Worm (Caenorhabditis elegans) whole organism, early embryonic: ENCODE data around the gene zmp-5.

Experiments
- B0310.2 ChIP-seq: sonication (generic microtip); optimal IDR thresholded peaks from 2 replicates; lab custom pipeline; 2016; ENCODE audit warnings: mild to moderate bottlenecking, missing genetic modification characterization, missing compliant biosample characterization
- F13C5.2 ChIP-seq: sonication (generic microtip); optimal IDR thresholded peaks from 2 replicates; lab custom pipeline; 2017; ENCODE audit warnings: mild to moderate bottlenecking, missing genetic modification characterization, inconsistent platforms, missing compliant biosample characterization
- aly-1 ChIP-seq: sonication (generic microtip); optimal IDR thresholded peaks from 2 replicates; lab custom pipeline; 2016; ENCODE audit warnings: missing genetic modification characterization, missing compliant biosample characterization
- ama-1 ChIP-seq: fragments of 150-350 bp; optimal IDR thresholded peaks from 2 replicates; lab custom pipeline; 2014
- ceh-13 ChIP-seq: fragments of 200-800 bp; sonication (Bioruptor generic); optimal IDR thresholded peaks from 2 replicates; lab custom pipeline; 2018; ENCODE audit warnings: mild to moderate bottlenecking, missing genetic modification characterization, missing compliant biosample characterization
- ceh-36 ChIP-seq: sonication (generic microtip); optimal IDR thresholded peaks from 2 replicates; lab custom pipeline; 2016; ENCODE audit warnings: missing genetic modification characterization, inconsistent platforms, missing compliant biosample characterization
- ets-7 ChIP-seq: sonication (generic microtip); optimal IDR thresholded peaks from 2 replicates; lab custom pipeline; 2016; ENCODE audit warnings: missing genotype, missing genetic modification characterization, missing compliant biosample characterization
- flt-1 ChIP-seq: fragments of 200-800 bp; sonication (Bioruptor generic); IDR thresholded peaks from 2 replicates; pipeline ENCODE4 v1.3.6; 2022; ENCODE audit warnings: missing genetic modification characterization, missing compliant biosample characterization
- hmbx-1 ChIP-seq: sonication (generic microtip); optimal IDR thresholded peaks from 2 replicates; lab custom pipeline; 2016; ENCODE audit warnings: mild to moderate bottlenecking, missing genetic modification characterization, missing compliant biosample characterization
- hmg-4 ChIP-seq: fragments of 200-800 bp; sonication (Bioruptor generic); optimal IDR thresholded peaks from 2 replicates; lab custom pipeline; 2018; ENCODE audit warnings: mild to moderate bottlenecking, missing genetic modification characterization, missing compliant biosample characterization
- hnd-1 ChIP-seq: sonication (generic microtip); optimal IDR thresholded peaks from 2 replicates; lab custom pipeline; 2016; ENCODE audit warnings: missing genetic modification characterization, missing compliant biosample characterization
- pes-1 ChIP-seq: fragments of 200-800 bp; sonication (Bioruptor generic); IDR thresholded peaks from 2 replicates; pipeline ENCODE4 v1.3.6; 2022; ENCODE audit warnings: missing genetic modification reagents, missing genetic modification characterization, missing compliant biosample characterization
- scrt-1 ChIP-seq: fragments of 200-800 bp; sonication (Bioruptor generic); IDR thresholded peaks from 2 replicates; pipeline ENCODE4 v1.3.6; 2022; ENCODE audit warnings: missing genetic modification characterization, missing compliant biosample characterization
- sea-1 ChIP-seq: fragments of 200-800 bp; sonication (Bioruptor generic); conservative IDR thresholded peaks from 2 replicates; pipeline ENCODE4 v1.3.6; 2022; ENCODE audit warnings: missing genetic modification characterization, missing compliant biosample characterization
- tbx-11 ChIP-seq: fragments of 200-800 bp; sonication (Bioruptor generic); IDR thresholded peaks from 2 replicates; pipeline ENCODE4 v1.3.6; 2022; ENCODE audit warnings: missing genetic modification characterization, missing compliant biosample characterization
- tbx-37 ChIP-seq: fragments of 200-800 bp; sonication (Bioruptor generic); conservative IDR thresholded peaks from 2 replicates; pipeline ENCODE4 v1.3.6; 2022; ENCODE audit warnings: missing genetic modification reagents, missing genetic modification characterization, missing compliant biosample characterization
- tra-4 ChIP-seq: sonication (generic microtip); optimal IDR thresholded peaks from 2 replicates; lab custom pipeline; 2017; ENCODE audit warnings: missing genetic modification characterization, missing compliant biosample characterization

zmp-5 gene

DNA sequence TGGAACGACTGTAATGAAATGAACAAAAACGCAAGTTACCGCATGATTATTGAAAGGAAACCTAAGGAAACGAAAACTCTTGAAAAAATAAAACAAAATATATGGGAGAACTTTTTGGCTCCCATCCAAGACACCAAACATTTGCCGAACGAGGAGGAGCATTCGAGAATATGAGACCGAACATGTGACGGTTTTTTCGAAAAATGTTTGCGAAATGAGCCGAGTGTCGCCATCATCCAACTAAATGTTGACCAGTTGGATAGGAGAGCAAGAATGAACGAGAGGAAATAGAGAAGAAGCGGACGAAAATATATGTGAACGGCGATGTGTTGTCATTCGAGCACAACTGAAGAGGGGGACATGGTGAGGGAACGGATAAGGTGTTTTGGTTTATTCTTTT, 16.9 kb upstream of the zmp-5 start:
- TF ChIP-seq hmg-4 (no peak), scrt-1 (GFP tag; lab: Robert Waterston, UW) (no peak), ceh-36 (tag; lab: Kevin White, UChicago) (no peak), ama-1 (no peak), tbx-11 (GFP tag; lab: Robert Waterston, UW) (no peak), flt-1 (GFP tag; lab: Robert Waterston, UW) (no peak), B0310.2 (no peak), tra-4 (no peak)

- TF ChIP-seq sea-1 (GFP tag; lab: Robert Waterston, UW) (no peak), pes-1 (no peak), ama-1 (no peak), aly-1 (tag; lab: Kevin White, UChicago) (no peak), scrt-1 (GFP tag; lab: Robert Waterston, UW) (no peak), hnd-1 (tag; lab: Kevin White, UChicago) (no peak), tbx-37 (GFP tag; lab: Robert Waterston, UW) (no peak), flt-1 (GFP tag; lab: Robert Waterston, UW) (no peak), tra-4 (no peak), B0310.2 (no peak), ceh-13 (GFP tag; lab: Kevin White, UChicago) (no peak), ceh-36 (tag; lab: Kevin White, UChicago) (no peak), tbx-11 (GFP tag; lab: Robert Waterston, UW) (no peak), hmbx-1 (tag; lab: Kevin White, UChicago) (no peak), hmg-4 (no peak), ets-7 (no peak)
These were observed 16.4 kb upstream of the zmp-5 start for ce11 chrX:12630556-12630955.

DNA sequence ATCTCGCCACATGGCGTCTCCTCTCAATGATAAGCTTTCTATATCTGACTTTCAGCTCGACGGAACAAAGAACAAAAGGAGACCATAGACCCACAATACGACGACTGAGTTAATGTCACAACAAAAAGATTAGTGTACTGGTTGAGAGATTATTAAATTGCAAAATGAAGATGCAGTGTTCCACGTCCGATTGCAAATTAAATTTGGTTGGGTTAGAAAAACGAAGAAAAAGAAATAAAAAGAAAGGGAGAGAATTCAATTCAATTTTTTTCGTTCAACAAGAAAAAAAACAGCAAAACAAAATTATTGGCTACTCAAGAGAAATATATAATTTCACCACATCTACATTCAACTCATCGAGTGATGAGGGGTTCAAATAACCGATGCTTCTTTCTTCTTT, 15.5 kb upstream of the zmp-5 start:
- TF ChIP-seq hnd-1 (tag; lab: Kevin White, UChicago) (no peak), pes-1 (no peak), F13C5.2 (tag; lab: Kevin White, UChicago) (no peak), flt-1 (GFP tag; lab: Robert Waterston, UW) (no peak), tbx-11 (GFP tag; lab: Robert Waterston, UW) (no peak), ceh-13 (GFP tag; lab: Kevin White, UChicago) (no peak), sea-1 (GFP tag; lab: Robert Waterston, UW) (no peak), scrt-1 (GFP tag; lab: Robert Waterston, UW) (no peak), ets-7 (no peak), tbx-37 (GFP tag; lab: Robert Waterston, UW) (no peak), hmg-4 (no peak), B0310.2 (no peak), ceh-36 (tag; lab: Kevin White, UChicago) (no peak), aly-1 (tag; lab: Kevin White, UChicago) (no peak), hmbx-1 (tag; lab: Kevin White, UChicago) (no peak)

DNA sequence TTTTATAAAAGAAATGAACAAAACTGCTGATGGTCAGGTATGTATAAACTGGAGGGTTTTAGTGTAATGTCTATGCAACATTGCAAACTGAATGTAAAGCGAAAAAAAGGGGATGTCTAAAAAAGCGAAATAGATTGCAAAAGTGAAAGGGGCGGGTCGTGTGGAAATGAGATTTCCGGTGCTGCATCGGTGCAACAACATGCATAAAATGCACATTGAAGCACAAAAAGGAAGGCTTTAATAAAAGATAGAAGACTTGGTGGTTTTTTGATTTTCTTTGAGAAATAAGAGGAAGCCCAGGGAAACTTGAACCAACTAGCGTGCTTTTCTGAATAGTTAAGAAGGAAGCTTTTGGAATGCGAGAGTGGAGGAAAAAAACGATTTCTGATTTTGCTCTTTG, 14.3 kb upstream of the zmp-5 start:
- TF ChIP-seq tra-4 (no peak), scrt-1 (GFP tag; lab: Robert Waterston, UW) (no peak), aly-1 (tag; lab: Kevin White, UChicago) (no peak), F13C5.2 (tag; lab: Kevin White, UChicago) (no peak), B0310.2 (no peak), tbx-37 (GFP tag; lab: Robert Waterston, UW) (no peak), sea-1 (GFP tag; lab: Robert Waterston, UW) (no peak), hmg-4 (no peak), ceh-13 (GFP tag; lab: Kevin White, UChicago) (no peak), pes-1 (no peak), flt-1 (GFP tag; lab: Robert Waterston, UW) (no peak), ets-7 (no peak), hnd-1 (tag; lab: Kevin White, UChicago) (no peak), ama-1 (no peak), tbx-11 (GFP tag; lab: Robert Waterston, UW) (no peak), hmbx-1 (tag; lab: Kevin White, UChicago) (no peak), ceh-36 (tag; lab: Kevin White, UChicago) (no peak)

ce11 chrX:12633862-12634404, 13.0 kb upstream of the zmp-5 start, which contains the start of gene ivns-1:
Gene ivns-1, minus strand, starts transcription at chrX:12634354.
- TF ChIP-seq hmg-4 = no peak
- TF ChIP-seq flt-1 (GFP tag; lab: Robert Waterston, UW) = no peak
- no peak for TF ChIP-seq ceh-13 (GFP tag; lab: Kevin White, UChicago)
- TF ChIP-seq aly-1 (tag; lab: Kevin White, UChicago) = no peak
- TF ChIP-seq tbx-11 (GFP tag; lab: Robert Waterston, UW) = no peak

DNA sequence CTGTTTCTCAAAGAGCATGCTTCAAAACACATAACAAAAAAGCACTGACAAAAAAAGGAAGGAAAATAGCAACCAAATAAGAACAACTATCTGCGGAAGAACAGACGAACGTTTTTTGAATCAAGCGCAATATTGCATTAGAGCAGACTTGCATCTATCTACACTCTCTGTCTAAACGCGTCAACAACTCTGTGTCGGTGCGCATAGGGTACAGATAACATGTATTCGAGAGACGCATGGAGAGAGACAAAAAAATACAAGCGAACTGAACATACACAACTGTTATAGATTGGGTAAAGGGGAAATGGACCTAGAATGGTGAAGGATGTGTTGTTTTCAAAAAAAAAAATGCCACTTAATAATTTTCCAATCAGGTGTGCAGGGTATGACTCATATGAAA, 11.9 kb upstream of the zmp-5 start:
- TF ChIP-seq tbx-11 (GFP tag; lab: Robert Waterston, UW) (no peak), scrt-1 (GFP tag; lab: Robert Waterston, UW) (no peak), flt-1 (GFP tag; lab: Robert Waterston, UW) (no peak), ceh-13 (GFP tag; lab: Kevin White, UChicago) (no peak), hnd-1 (tag; lab: Kevin White, UChicago) (no peak), F13C5.2 (tag; lab: Kevin White, UChicago) (no peak), ama-1 (no peak), tra-4 (no peak), aly-1 (tag; lab: Kevin White, UChicago) (no peak), pes-1 (no peak), tbx-37 (GFP tag; lab: Robert Waterston, UW) (no peak), B0310.2 (no peak), ceh-36 (tag; lab: Kevin White, UChicago) (no peak), sea-1 (GFP tag; lab: Robert Waterston, UW) (no peak), ets-7 (no peak), hmbx-1 (tag; lab: Kevin White, UChicago) (no peak)

- no peak for TF ChIP-seq aly-1 (tag; lab: Kevin White, UChicago)
- TF ChIP-seq flt-1 (GFP tag; lab: Robert Waterston, UW) = no peak
- no peak for TF ChIP-seq tbx-37 (GFP tag; lab: Robert Waterston, UW)
- TF ChIP-seq hnd-1 (tag; lab: Kevin White, UChicago) = no peak
- TF ChIP-seq F13C5.2 (tag; lab: Kevin White, UChicago) = no peak
- TF ChIP-seq hmbx-1 (tag; lab: Kevin White, UChicago) = no peak
- no peak for TF ChIP-seq pes-1
- no peak for TF ChIP-seq sea-1 (GFP tag; lab: Robert Waterston, UW)
- no peak for TF ChIP-seq ama-1
- TF ChIP-seq ets-7 = no peak
- no peak for TF ChIP-seq scrt-1 (GFP tag; lab: Robert Waterston, UW)
- no peak for TF ChIP-seq hmg-4
- no peak for TF ChIP-seq ceh-13 (GFP tag; lab: Kevin White, UChicago)
- no peak for TF ChIP-seq tbx-11 (GFP tag; lab: Robert Waterston, UW)
- no peak for TF ChIP-seq B0310.2
- TF ChIP-seq tra-4 = no peak
- TF ChIP-seq ceh-36 (tag; lab: Kevin White, UChicago) = no peak
These were observed 10.7 kb upstream of the zmp-5 start for ce11 chrX:12636242-12636641.
